Fruit fly (Drosophila melanogaster): ENCODE results near the gene CG42564.

CG42564 gene

dm6 chr3R:6397611-6398092 is 23.4 kb downstream of the CG42564 start (continued):
- TF ChIP-seq CG3847 (GFP tag; IDR thresholded peaks at IDR 0.05) = 0 out of 2 replicates have a peak, but pooled peaks have one; percentile 22
- TF ChIP-seq sr (GFP tag; IDR thresholded peaks at IDR 0.05) = no peak
- TF ChIP-seq trh (GFP tag; optimal IDR thresholded peaks at IDR 0.05) = no peak
- no peak for TF ChIP-seq CG12299 (tag; optimal IDR thresholded peaks at IDR 0.05)
- TF ChIP-seq CG7786 (GFP tag; optimal IDR thresholded peaks at IDR 0.05) = peak; percentile 45
- no peak for TF ChIP-seq fd102C (GFP tag; optimal IDR thresholded peaks at IDR 0.05)
- no peak for TF ChIP-seq CG14710 (tag; optimal IDR thresholded peaks at IDR 0.05)
- no peak for TF ChIP-seq org-1 (GFP tag; optimal IDR thresholded peaks at IDR 0.05)
- TF ChIP-seq Nf-YB (GFP tag; optimal IDR thresholded peaks at IDR 0.05) = no peak
- TF ChIP-seq Deaf1 (tag; optimal IDR thresholded peaks at IDR 0.05) = no peak
- no peak; the same call in 1 of the 3 replicates for TF ChIP-seq tgo (GFP tag; IDR thresholded peaks at IDR 0.05)
- TF ChIP-seq HHEX (GFP tag; optimal IDR thresholded peaks at IDR 0.05) = peak; percentile 28
- TF ChIP-seq ewg (GFP tag; optimal IDR thresholded peaks at IDR 0.05) = no peak
- TF ChIP-seq oc (tag; optimal IDR thresholded peaks at IDR 0.05) = no peak
- TF ChIP-seq CG9817 (tag; optimal IDR thresholded peaks at IDR 0.05) = peak; percentile 21
- TF ChIP-seq CG10543 (GFP tag; optimal IDR thresholded peaks at IDR 0.05) = no peak
- TF ChIP-seq CG8478 (optimal IDR thresholded peaks at IDR 0.05) = no peak
- TF ChIP-seq CG7372 (GFP tag; IDR thresholded peaks at IDR 0.05) = no peak
- no peak for TF ChIP-seq ems (GFP tag; optimal IDR thresholded peaks at IDR 0.05)
- TF ChIP-seq jing (GFP tag; optimal IDR thresholded peaks at IDR 0.05) = no peak
- no peak for TF ChIP-seq ash1 (GFP tag; optimal IDR thresholded peaks at IDR 0.05)
- peak; percentile 27 for TF ChIP-seq lab (GFP tag; optimal IDR thresholded peaks at IDR 0.05)
- TF ChIP-seq Hr39 (optimal IDR thresholded peaks at IDR 0.05) = no peak
- no peak for TF ChIP-seq CG12659 (GFP tag; optimal IDR thresholded peaks at IDR 0.05)
- no peak for TF ChIP-seq CG8359 (GFP tag; optimal IDR thresholded peaks at IDR 0.05; ENCODE audit: borderline replicate concordance)
- TF ChIP-seq CG4617 (GFP tag; optimal IDR thresholded peaks at IDR 0.05; ENCODE audit: borderline replicate concordance) = no peak
- TF ChIP-seq CG7271 (tag; optimal IDR thresholded peaks at IDR 0.05) = no peak
- no peak for TF ChIP-seq Camta (GFP tag; optimal IDR thresholded peaks at IDR 0.05)
- peak; percentile 18; the same call in 1 of the 2 replicates for TF ChIP-seq CG31441 (GFP tag; IDR thresholded peaks at IDR 0.05)
- no peak for TF ChIP-seq Mrtf (GFP tag; IDR thresholded peaks at IDR 0.05)
- no peak for TF ChIP-seq Spps (tag; optimal IDR thresholded peaks at IDR 0.05)
- TF ChIP-seq Lpt (GFP tag; optimal IDR thresholded peaks at IDR 0.05) = no peak
- no peak for TF ChIP-seq Optix (GFP tag; IDR thresholded peaks at IDR 0.05)
- TF ChIP-seq Side (GFP tag; optimal IDR thresholded peaks at IDR 0.05) = no peak
- TF ChIP-seq CG4730 (GFP tag; IDR thresholded peaks at IDR 0.05) = no peak
- TF ChIP-seq CG3995 (GFP tag; optimal IDR thresholded peaks at IDR 0.05) = no peak
- TF ChIP-seq Xrp1 (GFP tag; IDR thresholded peaks at IDR 0.05) = peak; percentile 28; the same call in 1 of the 2 replicates
- no peak for TF ChIP-seq CG18619 (GFP tag; optimal IDR thresholded peaks at IDR 0.05)
- peak; percentile 59 for TF ChIP-seq gem (tag; optimal IDR thresholded peaks at IDR 0.05)
- TF ChIP-seq Bteb2 (GFP tag; optimal IDR thresholded peaks at IDR 0.05) = no peak
- no peak for TF ChIP-seq pnt (GFP tag; optimal IDR thresholded peaks at IDR 0.05)
- no peak for TF ChIP-seq emc (GFP tag; optimal IDR thresholded peaks at IDR 0.05)
- TF ChIP-seq gro (GFP tag; optimal IDR thresholded peaks at IDR 0.05) = no peak
- TF ChIP-seq rib (GFP tag; IDR thresholded peaks at IDR 0.05) = no peak
- no peak for TF ChIP-seq ham (GFP tag; IDR thresholded peaks at IDR 0.05)
- no peak for TF ChIP-seq Sin3A (optimal IDR thresholded peaks at IDR 0.05)
- no peak for TF ChIP-seq Hr78 (GFP tag; optimal IDR thresholded peaks at IDR 0.05)
- TF ChIP-seq CG12942 (GFP tag; optimal IDR thresholded peaks at IDR 0.05) = no peak
- TF ChIP-seq Gug (GFP tag; IDR thresholded peaks at IDR 0.05) = no peak
- no peak for TF ChIP-seq Bdp1 (GFP tag; optimal IDR thresholded peaks at IDR 0.05)
- TF ChIP-seq Ada2b (GFP tag; IDR thresholded peaks at IDR 0.05) = no peak
- TF ChIP-seq sc (optimal IDR thresholded peaks at IDR 0.05) = no peak
- no peak for TF ChIP-seq sc (GFP tag; optimal IDR thresholded peaks at IDR 0.05)

All from whole organism, embryonic.